Worm (Caenorhabditis elegans): ENCODE measurements around the gene C10E2.5.

DNA sequence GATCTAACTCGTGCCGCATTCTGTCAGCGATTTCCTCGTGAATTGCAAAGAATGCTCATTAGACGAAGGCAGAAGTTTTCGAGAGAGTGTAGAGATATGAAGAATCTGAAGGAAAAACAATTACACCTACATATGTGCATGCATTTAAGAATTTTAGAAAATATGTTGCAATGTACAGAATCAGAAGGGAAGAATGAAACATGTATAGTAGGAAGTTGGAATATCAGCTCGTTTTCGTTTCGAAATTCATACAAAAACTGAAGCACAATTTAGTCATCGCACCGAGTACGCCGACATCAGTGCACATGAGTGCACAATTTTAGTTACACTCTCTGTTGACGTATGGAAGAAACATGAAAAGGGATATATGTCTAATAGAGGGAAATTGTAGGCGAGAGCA, at the start of gene C10E2.5:
- TF ChIP-seq nhr-12 (tag; optimal IDR thresholded peaks at IDR 0.05) = no peak
- no peak for TF ChIP-seq nhr-28 (tag; optimal IDR thresholded peaks at IDR 0.05)
- TF ChIP-seq tbx-8 (GFP tag; optimal IDR thresholded peaks at IDR 0.05) = no peak
- TF ChIP-seq pha-4 (tag; optimal IDR thresholded peaks at IDR 0.05) = no peak
- TF ChIP-seq nhr-237 (tag; optimal IDR thresholded peaks at IDR 0.05) = no peak
- TF ChIP-seq ztf-11 (tag; optimal IDR thresholded peaks at IDR 0.05) = no peak
- no peak for TF ChIP-seq flh-1 (GFP tag; optimal IDR thresholded peaks at IDR 0.05)
- TF ChIP-seq lsy-2 (tag; optimal IDR thresholded peaks at IDR 0.05) = no peak
